Fruit fly (Drosophila melanogaster): ENCODE results near the gene Tm2.

Gene Tm2

DNA sequence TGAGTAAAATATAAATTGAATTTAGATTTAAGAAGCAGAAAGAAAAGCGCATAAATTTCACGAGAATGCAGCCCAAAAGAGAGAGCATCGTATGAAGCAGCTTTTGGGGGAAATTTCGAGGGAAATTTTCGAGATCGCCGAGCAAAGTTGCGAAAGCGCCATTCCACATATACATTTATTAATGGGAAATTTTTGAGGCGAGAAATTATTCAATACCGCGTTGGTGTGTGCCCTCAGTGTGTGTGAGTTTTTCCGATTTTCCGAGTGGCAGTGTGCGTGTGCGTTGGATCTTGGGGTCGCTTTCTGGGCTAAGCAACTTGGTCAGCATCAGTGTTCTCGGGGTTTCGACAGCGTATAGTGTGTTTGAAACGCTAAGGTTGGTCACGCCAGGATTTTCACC lies at the start of gene Tm2:
TSS of gene Tm2 (plus strand) at position 270 of the 400 bp plus-strand sequence.
- TF ChIP-seq sens (GFP tag) = peak; percentile 82
- no peak for TF ChIP-seq psq (GFP tag; optimal IDR thresholded peaks at IDR 0.05)
- peak in 1 of 2 experiments; percentile 54 for TF ChIP-seq Pdp1 (GFP tag; optimal IDR thresholded peaks at IDR 0.05)
- 0 out of 2 replicates have a peak, but pooled peaks have one; percentile 15 for TF ChIP-seq CG32767 (GFP tag; IDR thresholded peaks at IDR 0.05)
- TF ChIP-seq sd (tag; optimal IDR thresholded peaks at IDR 0.05) = peak; percentile 1
- TF ChIP-seq Med (GFP tag) = peak; percentile 70
- TF ChIP-seq CG10209 (GFP tag; optimal IDR thresholded peaks at IDR 0.05) = no peak
- 0 out of 3 replicates have a peak, but pooled peaks have one; percentile 27 for TF ChIP-seq z (GFP tag; IDR thresholded peaks at IDR 0.05)
- TF ChIP-seq cg (GFP tag; optimal IDR thresholded peaks at IDR 0.05) = peak; percentile 66

dm6 chr3R:15262710-15263672 lies 47.0 kb upstream of the Tm2 start, which contains the start of the genes eIF2gamma and Set:
Gene eIF2gamma (minus strand): TSS chr3R:15263458.
Gene Set (plus strand): TSS chr3R:15263552.
- TF ChIP-seq yki (optimal IDR thresholded peaks at IDR 0.05) (no peak), Blimp-1 (GFP tag; optimal IDR thresholded peaks at IDR 0.05) (no peak), CG10431 (GFP tag; optimal IDR thresholded peaks at IDR 0.05) (peak; percentile 15), ind (GFP tag; optimal IDR thresholded peaks at IDR 0.05) (no peak), CG4707 (GFP tag; optimal IDR thresholded peaks at IDR 0.05) (no peak), bsh (GFP tag; optimal IDR thresholded peaks at IDR 0.05) (no peak), Dek (tag; optimal IDR thresholded peaks at IDR 0.05) (no peak), Camta (GFP tag; optimal IDR thresholded peaks at IDR 0.05) (no peak), CG33557 (GFP tag; optimal IDR thresholded peaks at IDR 0.05) (no peak), CG12942 (GFP tag; optimal IDR thresholded peaks at IDR 0.05) (no peak), CG12391 (tag; optimal IDR thresholded peaks at IDR 0.05) (peak; percentile 22), Doc3 (GFP tag; IDR thresholded peaks at IDR 0.05; ENCODE audit: partially characterized antibody) (peak; percentile 85), CG1647 (GFP tag; optimal IDR thresholded peaks at IDR 0.05) (no peak), dm (GFP tag; optimal IDR thresholded peaks at IDR 0.05) (peak; percentile 86), pros (GFP tag; optimal IDR thresholded peaks at IDR 0.05) (no peak), CG10543 (GFP tag; optimal IDR thresholded peaks at IDR 0.05) (peak; percentile 29), CG17186 (GFP tag; optimal IDR thresholded peaks at IDR 0.05) (peak; percentile 87), ftz-f1 (GFP tag; optimal IDR thresholded peaks at IDR 0.05) (peak; percentile 54), eve (GFP tag; optimal IDR thresholded peaks at IDR 0.05) (no peak), CG10267 (tag; optimal IDR thresholded peaks at IDR 0.05) (peak; percentile 96), CG8359 (GFP tag; optimal IDR thresholded peaks at IDR 0.05; ENCODE audit: borderline replicate concordance) (no peak), Hmx (GFP tag; optimal IDR thresholded peaks at IDR 0.05) (no peak), CG1792 (GFP tag; optimal IDR thresholded peaks at IDR 0.05) (no peak), CG1603 (tag; optimal IDR thresholded peaks at IDR 0.05) (no peak), shn (GFP tag; optimal IDR thresholded peaks at IDR 0.05) (no peak), chif (GFP tag; optimal IDR thresholded peaks at IDR 0.05) (no peak), CG7928 (GFP tag; optimal IDR thresholded peaks at IDR 0.05) (peak; percentile 7), CG13123 (GFP tag; optimal IDR thresholded peaks at IDR 0.05) (no peak), CG4617 (GFP tag; optimal IDR thresholded peaks at IDR 0.05; ENCODE audit: borderline replicate concordance) (peak; percentile 57), crp (GFP tag; optimal IDR thresholded peaks at IDR 0.05) (peak in 1 of 2 experiments; percentile 35), knrl (GFP tag; IDR thresholded peaks at IDR 0.05; ENCODE audit: partially characterized antibody) (peak; percentile 94), CG14014 (GFP tag; IDR thresholded peaks at IDR 0.05) (no peak; the same call in 1 of the 2 replicates), E2f2 (GFP tag; IDR thresholded peaks at IDR 0.05) (peak; percentile 76), CG10654 (GFP tag; optimal IDR thresholded peaks at IDR 0.05) (no peak), CG10321 (GFP tag; IDR thresholded peaks at IDR 0.05) (no peak), CG11093 (GFP tag; IDR thresholded peaks at IDR 0.05) (no peak), sqz (GFP tag; optimal IDR thresholded peaks at IDR 0.05) (no peak), cad (GFP tag; optimal IDR thresholded peaks at IDR 0.05) (no peak)
